Worm (Caenorhabditis elegans): ENCODE results near the gene K02E10.4.

- TF ChIP-seq lin-39 (tag; optimal IDR thresholded peaks at IDR 0.05) (no peak), mdl-1 (tag; optimal IDR thresholded peaks at IDR 0.05) (no peak), elt-3 (tag; optimal IDR thresholded peaks at IDR 0.05) (no peak), nhr-6 (tag; optimal IDR thresholded peaks at IDR 0.05) (no peak), R02D3.7 (tag; optimal IDR thresholded peaks at IDR 0.05) (no peak)
Measured at ce11 chrX:2447214-2447613, 35.8 kb upstream of the K02E10.4 start.

Measured in whole organism, L2 larva.